Worm (Caenorhabditis elegans): ENCODE data around the gene tex-2.

ce11 chrII:5828486-5828885, 44.9 kb downstream of the tex-2 start, which contains the start of gene ZK1248.11:
- TF ChIP-seq lim-6 (tag; optimal IDR thresholded peaks at IDR 0.05) = no peak
- TF ChIP-seq Y22D7AL.16 (tag; optimal IDR thresholded peaks at IDR 0.05) = no peak
- TF ChIP-seq ceh-6 (GFP tag; optimal IDR thresholded peaks at IDR 0.05) = no peak
- TF ChIP-seq ceh-34 (tag; optimal IDR thresholded peaks at IDR 0.05) = no peak
- no peak for TF ChIP-seq pax-1 (tag; optimal IDR thresholded peaks at IDR 0.05)
- TF ChIP-seq nhr-11 (tag; optimal IDR thresholded peaks at IDR 0.05) = no peak
